Worm (Caenorhabditis elegans): ENCODE results near the gene metl-13.

DNA sequence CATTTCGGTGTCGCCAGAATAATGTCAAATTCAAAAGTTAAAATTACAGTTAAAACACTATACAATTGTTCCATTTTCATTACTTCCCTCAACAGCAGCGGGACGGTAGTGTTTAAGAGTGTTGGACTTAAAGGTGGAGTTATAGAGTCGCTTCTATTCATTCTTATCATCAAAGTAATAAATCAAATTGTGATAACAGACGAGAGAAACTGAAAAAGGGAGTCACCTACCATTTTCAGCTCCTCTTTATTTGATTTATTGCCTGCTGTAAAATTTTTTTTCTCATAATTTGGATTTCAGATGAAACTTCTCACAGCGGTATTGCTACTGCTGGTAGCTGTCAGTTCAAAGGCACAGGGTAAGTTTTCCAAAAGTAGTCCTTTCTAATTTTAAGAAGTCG lies 5.0 kb downstream of the metl-13 start, which contains the start of gene C01B10.6:
- TF ChIP-seq nhr-21 (tag; optimal IDR thresholded peaks at IDR 0.05) (no peak), lin-39 (tag; optimal IDR thresholded peaks at IDR 0.05) (no peak), gmeb-1 (tag; optimal IDR thresholded peaks at IDR 0.05) (no peak), nhr-11 (tag; optimal IDR thresholded peaks at IDR 0.05) (no peak), mab-5 (tag; optimal IDR thresholded peaks at IDR 0.05) (no peak), egl-27 (tag; optimal IDR thresholded peaks at IDR 0.05) (no peak), mbf-1 (tag; optimal IDR thresholded peaks at IDR 0.05) (no peak), lsy-2 (tag; optimal IDR thresholded peaks at IDR 0.05) (no peak)
